Worm (Caenorhabditis elegans) whole organism, L4 larva: ENCODE data around the gene fkh-8.

Source experiments
- D1046.2 ChIP-seq: fragments of 200-800 bp; sonication (Bioruptor generic); IDR thresholded peaks from 2 replicates; pipeline ENCODE4 v1.3.6; 2022; ENCODE audit warnings: missing genetic modification characterization, missing compliant biosample characterization
- F26F4.8 ChIP-seq: fragments of 200-800 bp; sonication (Bioruptor generic); conservative IDR thresholded peaks from 2 replicates; pipeline ENCODE4 v1.3.6; 2022; ENCODE audit warnings: missing genetic modification characterization, missing compliant biosample characterization
- R02D3.7 ChIP-seq: fragments of 150-350 bp; sonication (generic microtip); optimal IDR thresholded peaks from 3 replicates; lab custom pipeline; 2014; ENCODE audit warnings: missing biosample characterization, missing genetic modification characterization
- T20F7.1 ChIP-seq: fragments of 200-800 bp; sonication (Bioruptor generic); optimal IDR thresholded peaks from 2 replicates; lab custom pipeline; 2018; ENCODE audit warnings: mild to moderate bottlenecking, missing genetic modification characterization, missing compliant biosample characterization
- Y105C5A.15 ChIP-seq: fragments of 200-800 bp; sonication (Bioruptor generic); IDR thresholded peaks from 2 replicates; pipeline ENCODE4 v1.3.6; 2022; ENCODE audit warnings: missing genetic modification characterization, missing compliant biosample characterization
- Y48G9A.11 ChIP-seq: fragments of 200-800 bp; sonication (Bioruptor generic); IDR thresholded peaks from 2 replicates; pipeline ENCODE4 v1.3.6; 2022; ENCODE audit warnings: missing genetic modification reagents, missing genetic modification characterization, missing compliant biosample characterization
- ZK337.2 ChIP-seq: fragments of 200-800 bp; sonication (Bioruptor generic); IDR thresholded peaks from 2 replicates; pipeline ENCODE4 v1.3.6; 2022; ENCODE audit warnings: missing genetic modification reagents, missing genetic modification characterization, missing compliant biosample characterization
- ZK546.5 ChIP-seq, 2 experiments: sonication (generic microtip); optimal IDR thresholded peaks; 2 replicates each; lab custom pipeline; 2017; ENCODE audit warnings: missing biosample characterization in 2 of 2, missing genetic modification characterization in 2 of 2
- aha-1 ChIP-seq: fragments of 150-350 bp; peaks from one replicate; lab custom pipeline; 2014; ENCODE audit warnings: missing biosample characterization, missing genetic modification characterization
- ama-1 ChIP-seq: fragments of 150-350 bp; optimal IDR thresholded peaks from 2 replicates; lab custom pipeline; 2014; ENCODE audit warnings: inconsistent platforms, mixed read lengths
- arid-1 ChIP-seq: fragments of 200-800 bp; sonication (Bioruptor generic); conservative IDR thresholded peaks from 2 replicates; pipeline ENCODE4 v1.3.6; 2022; ENCODE audit warnings: missing genetic modification reagents, missing genetic modification characterization, missing compliant biosample characterization
- ceh-28 ChIP-seq: fragments of 150-350 bp; optimal IDR thresholded peaks from 2 replicates; lab custom pipeline; 2014; ENCODE audit warnings: missing biosample characterization, missing genetic modification reagents, missing genetic modification characterization
- ceh-82 ChIP-seq: sonication (generic microtip); optimal IDR thresholded peaks from 2 replicates; lab custom pipeline; 2017; ENCODE audit warnings: missing biosample characterization, missing genetic modification characterization
- ces-1 ChIP-seq: fragments of 150-350 bp; sonication (generic microtip); optimal IDR thresholded peaks from 4 replicates; lab custom pipeline; 2014; ENCODE audit warnings: missing biosample characterization, missing genetic modification reagents, missing genetic modification characterization
- ctbp-1 ChIP-seq: fragments of 200-800 bp; sonication (Bioruptor generic); IDR thresholded peaks from 2 replicates; pipeline ENCODE4 v1.3.6; 2022; ENCODE audit warnings: missing genetic modification reagents, missing genetic modification characterization, missing compliant biosample characterization
- daf-16 ChIP-seq, 3 experiments: sonication (generic microtip); optimal IDR thresholded peaks; 2 replicates each; lab custom pipeline; 2016 to 2017; ENCODE audit warnings: missing genetic modification characterization in 3 of 3, missing genetic modification reagents in 3 of 3, mild to moderate bottlenecking in 2 of 3, missing compliant biosample characterization in 2 of 3, missing biosample characterization in 1 of 3, moderate library complexity in 1 of 3
- daf-19 ChIP-seq: fragments of 200-800 bp; sonication (Bioruptor generic); conservative IDR thresholded peaks from 2 replicates; pipeline ENCODE4 v1.3.6; 2022; ENCODE audit warnings: missing genetic modification characterization, missing compliant biosample characterization
- daf-8 ChIP-seq: fragments of 200-800 bp; sonication (Bioruptor generic); IDR thresholded peaks from 2 replicates; pipeline ENCODE4 v1.3.6; 2022; ENCODE audit warnings: missing genetic modification characterization, missing compliant biosample characterization
- dmd-8 ChIP-seq: fragments of 200-800 bp; sonication (Bioruptor generic); IDR thresholded peaks from 2 replicates; pipeline ENCODE4 v1.3.6; 2022; ENCODE audit warnings: missing genetic modification characterization, missing compliant biosample characterization
- duxl-1 ChIP-seq: sonication (generic microtip); optimal IDR thresholded peaks from 2 replicates; lab custom pipeline; 2016; ENCODE audit warnings: mild to moderate bottlenecking, missing genetic modification characterization, moderate library complexity, missing compliant biosample characterization; ENCODE audit not compliant: poor library complexity
- dve-1 ChIP-seq: sonication (generic microtip); optimal IDR thresholded peaks from 2 replicates; lab custom pipeline; 2017; ENCODE audit warnings: antibody characterized with exemption, mild to moderate bottlenecking, missing genetic modification characterization, missing compliant biosample characterization; ENCODE audit not compliant: insufficient read depth
- egl-43 ChIP-seq: fragments of 200-800 bp; sonication (Bioruptor generic); IDR thresholded peaks from 2 replicates; pipeline ENCODE4 v1.3.6; 2022; ENCODE audit warnings: missing genetic modification reagents, missing genetic modification characterization, missing compliant biosample characterization
- hlh-11 ChIP-seq: fragments of 200-800 bp; sonication (Bioruptor generic); optimal IDR thresholded peaks from 2 replicates; lab custom pipeline; 2018; ENCODE audit warnings: mild to moderate bottlenecking, missing genetic modification characterization, missing compliant biosample characterization
- hlh-30 ChIP-seq: sonication (generic microtip); optimal IDR thresholded peaks from 2 replicates; lab custom pipeline; 2017; ENCODE audit warnings: antibody characterized with exemption, mild to moderate bottlenecking, missing genetic modification characterization, missing compliant biosample characterization; ENCODE audit not compliant: insufficient read depth
- hmg-1.1 ChIP-seq: fragments of 200-800 bp; sonication (Bioruptor generic); IDR thresholded peaks from 2 replicates; pipeline ENCODE4 v1.3.6; 2022; ENCODE audit warnings: missing genetic modification reagents, missing genetic modification characterization, missing compliant biosample characterization
- jun-1 ChIP-seq: fragments of 150-350 bp; optimal IDR thresholded peaks from 2 replicates; lab custom pipeline; 2014; ENCODE audit warnings: missing biosample characterization, missing genetic modification reagents, missing genetic modification characterization
- lin-15B ChIP-seq: fragments of 150-350 bp; sonication (generic microtip); optimal IDR thresholded peaks from 3 replicates; lab custom pipeline; 2014; ENCODE audit warnings: missing biosample characterization, missing genetic modification characterization
- lin-29 ChIP-seq: fragments of 200-800 bp; sonication (Bioruptor generic); IDR thresholded peaks from 2 replicates; pipeline ENCODE4 v1.3.6; 2022; ENCODE audit warnings: missing genetic modification reagents, missing genetic modification characterization, missing compliant biosample characterization
- lsy-2 ChIP-seq, 2 experiments: fragments of 150-350 bp in 1 of 2; sonication (generic microtip) in 1 of 2; optimal IDR thresholded peaks; 2 replicates each; lab custom pipeline; 2014 to 2017; ENCODE audit warnings: missing biosample characterization in 2 of 2, missing genetic modification characterization in 2 of 2
- madf-5 ChIP-seq, 2 experiments: fragments of 200-800 bp; sonication (Bioruptor generic); IDR thresholded peaks; 2 replicates each; pipeline ENCODE4 v1.3.6; 2022; ENCODE audit warnings: missing compliant biosample characterization in 2 of 2, missing genetic modification characterization in 2 of 2
- madf-9 ChIP-seq: fragments of 200-800 bp; sonication (Bioruptor generic); conservative IDR thresholded peaks from 2 replicates; pipeline ENCODE4 v1.3.6; 2022; ENCODE audit warnings: missing genetic modification reagents, missing genetic modification characterization, missing compliant biosample characterization
- mdt-29 ChIP-seq: fragments of 200-800 bp; sonication (Bioruptor generic); IDR thresholded peaks from 2 replicates; pipeline ENCODE4 v1.3.6; 2022; ENCODE audit warnings: missing genetic modification reagents, missing genetic modification characterization, missing compliant biosample characterization
- mxl-2 ChIP-seq: fragments of 200-800 bp; sonication (Bioruptor generic); conservative IDR thresholded peaks from 2 replicates; pipeline ENCODE4 v1.3.6; 2022; ENCODE audit warnings: missing genetic modification reagents, missing genetic modification characterization, missing compliant biosample characterization
- mxl-3 ChIP-seq: fragments of 200-800 bp; sonication (Bioruptor generic); optimal IDR thresholded peaks from 2 replicates; lab custom pipeline; 2018; ENCODE audit warnings: mild to moderate bottlenecking, missing genetic modification characterization, missing compliant biosample characterization
- nhr-237 ChIP-seq: sonication (generic microtip); optimal IDR thresholded peaks from 2 replicates; lab custom pipeline; 2017; ENCODE audit warnings: missing biosample characterization, missing genetic modification characterization
- nhr-25 ChIP-seq: sonication (generic microtip); optimal IDR thresholded peaks from 2 replicates; lab custom pipeline; 2017; ENCODE audit warnings: missing genetic modification characterization, mild to moderate bottlenecking, missing compliant biosample characterization, antibody characterized with exemption, moderate library complexity, borderline replicate concordance; ENCODE audit not compliant: insufficient read depth
- nhr-28 ChIP-seq: fragments of 150-350 bp; optimal IDR thresholded peaks from 2 replicates; lab custom pipeline; 2014; ENCODE audit warnings: missing biosample characterization, missing genetic modification characterization
- nhr-76 ChIP-seq: fragments of 150-350 bp; optimal IDR thresholded peaks from 2 replicates; lab custom pipeline; 2014; ENCODE audit warnings: missing biosample characterization, missing genetic modification characterization
- rbr-2 ChIP-seq: sonication (generic microtip); optimal IDR thresholded peaks from 2 replicates; lab custom pipeline; 2016; ENCODE audit warnings: missing genotype, missing genetic modification characterization, missing compliant biosample characterization
- sdz-12 ChIP-seq: fragments of 200-800 bp; sonication (Bioruptor generic); optimal IDR thresholded peaks from 2 replicates; lab custom pipeline; 2018; ENCODE audit warnings: mild to moderate bottlenecking, missing genetic modification characterization, missing compliant biosample characterization
- snpc-1.2 ChIP-seq: fragments of 200-800 bp; sonication (Bioruptor generic); IDR thresholded peaks from 2 replicates; pipeline ENCODE4 v1.3.6; 2022; ENCODE audit warnings: missing genetic modification reagents, missing genetic modification characterization, missing compliant biosample characterization
- snpc-4 ChIP-seq: fragments of 150-350 bp; optimal IDR thresholded peaks from 2 replicates; lab custom pipeline; 2014; ENCODE audit warnings: missing biosample characterization, missing genetic modification characterization
- spr-3 ChIP-seq: fragments of 200-800 bp; sonication (Bioruptor generic); optimal IDR thresholded peaks from 2 replicates; lab custom pipeline; 2018; ENCODE audit warnings: mild to moderate bottlenecking, missing genetic modification characterization, missing compliant biosample characterization
- tra-1 ChIP-seq: fragments of 200-800 bp; sonication (Bioruptor generic); IDR thresholded peaks from 2 replicates; pipeline ENCODE4 v1.3.6; 2022; ENCODE audit warnings: missing genetic modification reagents, missing genetic modification characterization, missing compliant biosample characterization
- unc-130 ChIP-seq: sonication (generic microtip); optimal IDR thresholded peaks from 2 replicates; lab custom pipeline; 2016; ENCODE audit warnings: missing genetic modification reagents, missing genetic modification characterization, missing compliant biosample characterization
- unc-39 ChIP-seq: sonication (generic microtip); optimal IDR thresholded peaks from 2 replicates; lab custom pipeline; 2017; ENCODE audit warnings: missing biosample characterization, missing genetic modification characterization
- unc-62 ChIP-seq, 3 experiments: fragments of 150-350 bp in 1 of 3; sonication (generic microtip); optimal IDR thresholded peaks in 2 of 3; peaks in 1 of 3; 1 replicate in 1 of 3; 2 replicates in 2 of 3; lab custom pipeline; 2014 to 2017; ENCODE audit warnings: missing biosample characterization in 3 of 3, missing genetic modification characterization in 3 of 3, missing genetic modification reagents in 3 of 3, missing genotype in 1 of 3
- vab-7 ChIP-seq: fragments of 200-800 bp; sonication (Bioruptor generic); IDR thresholded peaks from 2 replicates; pipeline ENCODE4 v1.3.6; 2022; ENCODE audit warnings: missing genetic modification reagents, missing genetic modification characterization, missing compliant biosample characterization
- zag-1 ChIP-seq: fragments of 150-350 bp; optimal IDR thresholded peaks from 2 replicates; lab custom pipeline; 2014; ENCODE audit warnings: missing biosample characterization, missing genetic modification characterization
- zip-2 ChIP-seq: fragments of 150-350 bp; optimal IDR thresholded peaks from 2 replicates; lab custom pipeline; 2014; ENCODE audit warnings: missing biosample characterization, missing genetic modification characterization

Gene fkh-8

ce11 chrII:6235432-6236092 lies 44.4 kb upstream of the fkh-8 start, which contains the start of gene T24H7.9:
Gene T24H7.9, minus strand, starts transcription at chrII:6235505.
- TF ChIP-seq unc-130 (GFP tag; lab: Kevin White, UChicago) (no peak), daf-16 (GFP tag; optimal IDR thresholded peaks at IDR 0.05; lab: Kevin White, UChicago) (no peak), daf-16 (tag; optimal IDR thresholded peaks at IDR 0.05; lab: Kevin White, UChicago) (peak; percentile 60), ceh-28 (no peak), Y48G9A.11 (GFP tag; lab: Robert Waterston, UW) (no peak), egl-43 (no peak), lsy-2 (tag; optimal IDR thresholded peaks at IDR 0.05; lab: Kevin White, UChicago) (no peak), ZK337.2 (GFP tag; lab: Robert Waterston, UW) (no peak), mxl-3 (no peak), ces-1 (GFP tag; lab: Kevin White, UChicago) (no peak), aha-1 (tag; lab: Kevin White, UChicago) (peak; percentile 68), ctbp-1 (no peak), R02D3.7 (tag; lab: Kevin White, UChicago) (no peak), madf-5 (GFP tag; IDR thresholded peaks at IDR 0.05; lab: Robert Waterston, UW) (no peak), daf-8 (no peak), T20F7.1 (GFP tag; lab: Kevin White, UChicago) (no peak), jun-1 (tag; lab: Kevin White, UChicago) (no peak), Y105C5A.15 (GFP tag; lab: Robert Waterston, UW) (no peak), madf-9 (GFP tag; lab: Robert Waterston, UW) (no peak), daf-19 (GFP tag; lab: Robert Waterston, UW) (no peak), nhr-28 (tag; lab: Kevin White, UChicago) (peak; percentile 31), lin-29 (GFP tag; lab: Robert Waterston, UW) (peak; percentile 43; the same call in 1 of the 2 replicates), vab-7 (GFP tag; lab: Robert Waterston, UW) (no peak), unc-62 (GFP tag; optimal IDR thresholded peaks at IDR 0.05 in 1 of 2; lab: Kevin White, UChicago) (no peak), unc-62 (tag; optimal IDR thresholded peaks at IDR 0.05; lab: Kevin White, UChicago) (no peak), mxl-2 (GFP tag; lab: Robert Waterston, UW) (no peak), tra-1 (GFP tag; lab: Robert Waterston, UW) (no peak), snpc-1.2 (GFP tag; lab: Robert Waterston, UW) (no peak), lin-15B (tag; lab: Kevin White, UChicago) (no peak), ZK546.5 (tag; optimal IDR thresholded peaks at IDR 0.05; lab: Kevin White, UChicago) (no peak), nhr-25 (tag; lab: Kevin White, UChicago) (no peak), dve-1 (tag; lab: Kevin White, UChicago) (peak; percentile 61), rbr-2 (tag; lab: Kevin White, UChicago) (no peak), nhr-76 (tag; lab: Kevin White, UChicago) (no peak), snpc-4 (tag; lab: Kevin White, UChicago) (no peak), sdz-12 (GFP tag; lab: Kevin White, UChicago) (no peak), dmd-8 (GFP tag; lab: Robert Waterston, UW) (no peak), D1046.2 (no peak), zip-2 (tag; lab: Kevin White, UChicago) (no peak), arid-1 (GFP tag; lab: Robert Waterston, UW) (no peak), mdt-29 (GFP tag; lab: Robert Waterston, UW) (no peak), hlh-11 (tag; lab: Kevin White, UChicago) (peak; percentile 68), unc-39 (tag; lab: Kevin White, UChicago) (no peak), nhr-237 (tag; lab: Kevin White, UChicago) (no peak), hlh-30 (tag; lab: Kevin White, UChicago) (peak; percentile 66), ama-1 (lab: Kevin White, UChicago) (no peak), F26F4.8 (GFP tag; lab: Robert Waterston, UW) (no peak), hmg-1.1 (GFP tag; lab: Robert Waterston, UW) (no peak), zag-1 (tag; lab: Kevin White, UChicago) (no peak), spr-3 (GFP tag; lab: Kevin White, UChicago) (no peak), ceh-82 (no peak), duxl-1 (no peak)
